Worm (Caenorhabditis elegans) whole organism, midembryonic: ENCODE data around the gene pitr-4.
A peak's percentile ranks its signal among the peaks of the same experiment; 100 is the strongest.

Source experiments
- T22C8.4 ChIP-seq: fragments of 200-800 bp; sonication (Bioruptor generic); IDR thresholded peaks from 2 replicates; pipeline ENCODE4 v1.3.6; 2022; ENCODE audit warnings: missing genetic modification characterization, missing compliant biosample characterization
- cog-1 ChIP-seq: sonication (generic microtip); optimal IDR thresholded peaks from 2 replicates; lab custom pipeline; 2016; ENCODE audit warnings: missing genetic modification characterization, missing compliant biosample characterization
- flt-1 ChIP-seq: fragments of 200-800 bp; sonication (Bioruptor generic); IDR thresholded peaks from 2 replicates; pipeline ENCODE4 v1.3.6; 2022; ENCODE audit warnings: missing genetic modification characterization, missing compliant biosample characterization
- klf-2 ChIP-seq: fragments of 200-800 bp; sonication (Bioruptor generic); conservative IDR thresholded peaks from 2 replicates; pipeline ENCODE4 v1.3.6; 2022; ENCODE audit warnings: missing genetic modification reagents, missing genetic modification characterization, missing compliant biosample characterization
- med-1 ChIP-seq: sonication (generic microtip); optimal IDR thresholded peaks from 2 replicates; lab custom pipeline; 2017; ENCODE audit warnings: missing genetic modification characterization, mild to moderate bottlenecking, missing compliant biosample characterization, antibody characterized with exemption, missing genetic modification reagents; ENCODE audit not compliant: insufficient read depth
- ref-1 ChIP-seq: fragments of 200-800 bp; sonication (Bioruptor generic); conservative IDR thresholded peaks from 2 replicates; pipeline ENCODE4 v1.3.6; 2022; ENCODE audit warnings: missing genetic modification reagents, missing genetic modification characterization, missing compliant biosample characterization
- tab-1 ChIP-seq: fragments of 200-800 bp; sonication (Bioruptor generic); IDR thresholded peaks from 2 replicates; pipeline ENCODE4 v1.3.6; 2022; ENCODE audit warnings: missing genetic modification characterization, missing compliant biosample characterization
- ztf-23 ChIP-seq: fragments of 200-800 bp; sonication (Bioruptor generic); IDR thresholded peaks from 2 replicates; pipeline ENCODE4 v1.3.6; 2022; ENCODE audit warnings: missing genetic modification reagents, missing genetic modification characterization, missing compliant biosample characterization
- ztf-29 ChIP-seq: fragments of 200-800 bp; sonication (Bioruptor generic); IDR thresholded peaks from 2 replicates; pipeline ENCODE4 v1.3.6; 2022; ENCODE audit warnings: missing genetic modification reagents, missing genetic modification characterization, missing compliant biosample characterization

Gene pitr-4

ce11 chrV:9696715-9697114 lies 35.3 kb upstream of the pitr-4 start, which contains the start of gene her-1:
her-1 (plus strand) TSS chrV:9697015.
- TF ChIP-seq klf-2 (GFP tag; lab: Robert Waterston, UW): no peak
- TF ChIP-seq ref-1 (GFP tag; lab: Robert Waterston, UW): no peak
- TF ChIP-seq cog-1 (tag; lab: Kevin White, UChicago): no peak
- TF ChIP-seq med-1: no peak
- no peak for TF ChIP-seq T22C8.4
- no peak for TF ChIP-seq flt-1 (GFP tag; lab: Robert Waterston, UW)
- TF ChIP-seq tab-1: no peak
- no peak for TF ChIP-seq ztf-23
- TF ChIP-seq ztf-29 (GFP tag; lab: Robert Waterston, UW): no peak

- no peak for TF ChIP-seq T22C8.4
- TF ChIP-seq cog-1 (tag; lab: Kevin White, UChicago): no peak
- no peak for TF ChIP-seq klf-2 (GFP tag; lab: Robert Waterston, UW)
- TF ChIP-seq ztf-29 (GFP tag; lab: Robert Waterston, UW): no peak
- TF ChIP-seq med-1: no peak
- no peak for TF ChIP-seq ref-1 (GFP tag; lab: Robert Waterston, UW)
- TF ChIP-seq ztf-23: no peak
- no peak for TF ChIP-seq flt-1 (GFP tag; lab: Robert Waterston, UW)
- no peak for TF ChIP-seq tab-1
Observed at ce11 chrV:9692649-9693112, 31.3 kb upstream of the pitr-4 start, which contains the start of gene ZK287.7. ZK287.7 (plus strand) TSS chrV:9693062.

ce11 chrV:9692109-9692581 lies 30.7 kb upstream of the pitr-4 start, which contains the start of gene ztf-9:
ztf-9 (minus strand) TSS chrV:9692159.
- no peak for TF ChIP-seq med-1
- TF ChIP-seq ztf-23: 0 out of 2 replicates have a peak, but pooled peaks have one; percentile 43
- TF ChIP-seq flt-1 (GFP tag; lab: Robert Waterston, UW): peak; percentile 50; the same call in 1 of the 2 replicates
- TF ChIP-seq tab-1: no peak
- 0 out of 2 replicates have a peak, but pooled peaks have one; percentile 30 for TF ChIP-seq ztf-29 (GFP tag; lab: Robert Waterston, UW)

- 0 out of 2 replicates have a peak, but pooled peaks have one; percentile 31 for TF ChIP-seq ztf-23
- no peak for TF ChIP-seq ztf-29 (GFP tag; lab: Robert Waterston, UW)
Observed at ce11 chrV:9690728-9691127, 29.3 kb upstream of the pitr-4 start.

- no peak for TF ChIP-seq cog-1 (tag; lab: Kevin White, UChicago)
- no peak for TF ChIP-seq ref-1 (GFP tag; lab: Robert Waterston, UW)
- no peak for TF ChIP-seq T22C8.4
- TF ChIP-seq tab-1: no peak
- TF ChIP-seq ztf-29 (GFP tag; lab: Robert Waterston, UW): no peak
- no peak for TF ChIP-seq ztf-23
- TF ChIP-seq klf-2 (GFP tag; lab: Robert Waterston, UW): no peak
- no peak for TF ChIP-seq flt-1 (GFP tag; lab: Robert Waterston, UW)
Observed at ce11 chrV:9690099-9690572, 28.7 kb upstream of the pitr-4 start, which contains the start of gene rbx-1. rbx-1 (minus strand) TSS chrV:9690522.

ce11 chrV:9689364-9689763 lies 27.9 kb upstream of the pitr-4 start:
- TF ChIP-seq klf-2 (GFP tag; lab: Robert Waterston, UW) (no peak), ref-1 (GFP tag; lab: Robert Waterston, UW) (no peak), cog-1 (tag; lab: Kevin White, UChicago) (no peak), T22C8.4 (no peak), tab-1 (no peak), ztf-23 (no peak), med-1 (no peak), ztf-29 (GFP tag; lab: Robert Waterston, UW) (no peak), flt-1 (GFP tag; lab: Robert Waterston, UW) (no peak)

- TF ChIP-seq ztf-23 (no peak), T22C8.4 (no peak), klf-2 (GFP tag; lab: Robert Waterston, UW) (no peak), med-1 (no peak), cog-1 (tag; lab: Kevin White, UChicago) (no peak), flt-1 (GFP tag; lab: Robert Waterston, UW) (no peak), tab-1 (no peak), ztf-29 (GFP tag; lab: Robert Waterston, UW) (no peak), ref-1 (GFP tag; lab: Robert Waterston, UW) (no peak)
Observed at ce11 chrV:9685559-9685958, 24.1 kb upstream of the pitr-4 start, which contains the start of gene ZK287.4. ZK287.4 (minus strand) TSS chrV:9685659.

ce11 chrV:9680260-9680659 lies 18.8 kb upstream of the pitr-4 start:
- TF ChIP-seq klf-2 (GFP tag; lab: Robert Waterston, UW) (no peak), flt-1 (GFP tag; lab: Robert Waterston, UW) (no peak), T22C8.4 (no peak), ztf-23 (no peak), cog-1 (tag; lab: Kevin White, UChicago) (no peak), tab-1 (no peak), ref-1 (GFP tag; lab: Robert Waterston, UW) (no peak)

ce11 chrV:9679166-9679565 lies 17.8 kb upstream of the pitr-4 start, which contains the start of gene ZK287.9:
ZK287.9 (plus strand) TSS chrV:9679357.
- TF ChIP-seq ztf-23 (no peak), klf-2 (GFP tag; lab: Robert Waterston, UW) (no peak), T22C8.4 (no peak), tab-1 (no peak), ztf-29 (GFP tag; lab: Robert Waterston, UW) (no peak), med-1 (no peak), cog-1 (tag; lab: Kevin White, UChicago) (no peak), ref-1 (GFP tag; lab: Robert Waterston, UW) (no peak), flt-1 (GFP tag; lab: Robert Waterston, UW) (no peak)

- no peak for TF ChIP-seq tab-1
- TF ChIP-seq med-1: no peak
- TF ChIP-seq T22C8.4: no peak
- TF ChIP-seq cog-1 (tag; lab: Kevin White, UChicago): no peak
- TF ChIP-seq klf-2 (GFP tag; lab: Robert Waterston, UW): no peak
- no peak for TF ChIP-seq ref-1 (GFP tag; lab: Robert Waterston, UW)
- TF ChIP-seq ztf-29 (GFP tag; lab: Robert Waterston, UW): no peak
- TF ChIP-seq flt-1 (GFP tag; lab: Robert Waterston, UW): no peak
- no peak for TF ChIP-seq ztf-23
Observed at ce11 chrV:9677977-9678376, 16.6 kb upstream of the pitr-4 start, which contains the start of gene cthd-1. cthd-1 (plus strand) TSS chrV:9678277.
